Fruit fly (Drosophila melanogaster): ENCODE data around the gene CG16815.

DNA sequence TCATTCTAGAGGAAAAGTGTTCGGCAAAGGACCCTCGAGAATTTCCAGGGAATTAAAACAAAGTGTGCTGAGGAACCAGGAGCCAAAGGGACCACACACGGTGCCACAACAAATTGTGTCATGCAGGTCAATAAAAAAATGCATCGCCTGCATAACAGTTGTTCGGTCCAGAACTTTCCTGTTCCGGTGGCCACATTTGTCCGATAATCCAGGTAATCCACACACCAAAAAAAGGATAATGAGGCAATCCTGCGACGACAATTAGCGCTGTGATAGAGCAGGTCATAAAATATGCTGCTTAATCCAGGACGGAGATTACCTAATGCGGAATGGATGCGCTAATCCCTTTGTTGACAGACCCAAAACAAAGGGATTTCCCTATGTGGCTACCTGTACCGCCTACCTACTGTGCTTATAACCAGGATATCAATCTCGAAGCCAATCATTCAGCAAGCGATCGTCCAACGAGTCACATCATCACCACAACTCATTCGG, at the start of gene CG16815:
- no peak for TF ChIP-seq psq (optimal IDR thresholded peaks at IDR 0.05)
- no peak for TF ChIP-seq Myc (optimal IDR thresholded peaks at IDR 0.05)
